Worm (Caenorhabditis elegans): ENCODE data around the gene chpf-1.

Gene chpf-1

DNA sequence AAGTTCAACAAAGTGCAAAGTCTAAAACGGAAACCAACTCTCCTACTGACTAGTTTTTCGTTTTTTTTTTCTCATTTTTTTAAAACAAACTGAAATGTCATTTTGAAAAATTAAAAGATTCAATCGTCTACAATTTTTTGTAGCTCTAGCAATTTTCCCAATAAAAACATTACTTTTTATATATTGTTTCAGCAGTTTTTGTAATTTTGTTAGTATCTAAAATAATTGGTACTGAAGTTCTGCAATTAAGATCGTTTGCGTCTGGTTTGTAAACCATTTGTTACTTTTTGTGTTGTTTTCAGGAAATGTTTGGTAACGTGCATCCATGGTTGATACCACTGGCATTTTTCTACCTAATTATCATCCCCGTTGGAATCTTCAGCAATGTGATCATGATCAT is 44.8 kb downstream of the chpf-1 start, which contains the start of gene srsx-30:
srsx-30 (plus strand) TSS at position 301 of the 400 bp plus-strand sequence.
- no peak for TF ChIP-seq unc-62 (GFP tag; optimal IDR thresholded peaks at IDR 0.05)

DNA sequence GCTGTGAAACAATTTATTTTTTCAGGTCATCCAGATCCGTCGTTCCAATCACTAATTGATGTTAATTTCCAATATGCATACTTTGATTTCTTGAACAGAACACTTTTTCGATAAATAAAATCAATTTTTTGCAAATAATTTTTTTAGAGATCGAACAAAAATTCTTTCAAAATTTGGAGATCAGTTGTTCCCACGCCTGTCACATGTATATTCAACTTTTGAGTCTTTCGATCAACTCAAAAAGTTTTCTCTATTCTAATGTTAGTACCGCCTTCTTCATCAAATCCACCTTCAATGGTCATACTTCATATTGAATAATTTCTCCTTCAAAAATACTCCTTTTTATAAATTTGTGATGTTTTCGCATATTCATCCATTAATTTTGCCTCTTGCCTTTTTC is 48.6 kb downstream of the chpf-1 start, which contains the start of gene srsx-29:
srsx-29 (plus strand) TSS at position 301 of the 400 bp plus-strand sequence.
- no peak for TF ChIP-seq unc-62 (GFP tag; optimal IDR thresholded peaks at IDR 0.05)

DNA sequence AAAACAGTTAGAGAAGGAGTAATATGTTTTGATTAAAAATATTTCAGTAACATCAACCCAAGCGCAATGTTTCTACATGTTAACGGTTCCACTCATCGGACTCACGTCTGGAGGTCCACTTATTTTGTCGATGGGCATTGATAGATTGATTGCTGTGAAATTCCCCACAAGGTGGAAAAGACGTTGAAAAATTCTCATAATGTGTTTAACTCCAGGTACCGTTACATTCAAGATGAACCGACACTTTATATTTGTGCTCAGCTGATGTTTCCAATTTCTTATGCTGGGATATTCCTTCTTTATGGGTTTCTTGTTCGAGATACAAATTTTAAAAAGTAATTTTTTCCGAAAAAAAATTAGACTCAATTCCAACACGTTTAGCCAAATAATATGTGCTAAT is 50.2 kb downstream of the chpf-1 start:
- TF ChIP-seq unc-62 (GFP tag; optimal IDR thresholded peaks at IDR 0.05) = no peak

Measured in whole organism, dauer.